Worm (Caenorhabditis elegans) whole organism, young adult: ENCODE results near the gene srh-60.
A peak's percentile ranks its signal among the peaks of the same experiment; 100 is the strongest.

Experiments used
- B0035.1 ChIP-seq: sonication (generic microtip); optimal IDR thresholded peaks from 2 replicates; lab custom pipeline; 2016; ENCODE audit warnings: missing genetic modification characterization, mild to moderate bottlenecking, missing compliant biosample characterization, missing genotype, missing genetic modification reagents
- B0261.1 ChIP-seq: sonication (generic microtip); optimal IDR thresholded peaks from 2 replicates; lab custom pipeline; 2016; ENCODE audit warnings: mild to moderate bottlenecking, missing genetic modification characterization, moderate library complexity, missing compliant biosample characterization
- C06A6.2 ChIP-seq: fragments of 200-800 bp; sonication (Bioruptor generic); conservative IDR thresholded peaks from 2 replicates; pipeline ENCODE4 v1.3.6; 2022; ENCODE audit warnings: missing genetic modification characterization, missing compliant biosample characterization
- D2030.7 ChIP-seq: fragments of 200-800 bp; sonication (Bioruptor generic); IDR thresholded peaks from 2 replicates; pipeline ENCODE4 v1.3.6; 2022; ENCODE audit warnings: missing genetic modification reagents, missing genetic modification characterization, missing compliant biosample characterization
- F10E7.11 ChIP-seq: sonication (generic microtip); optimal IDR thresholded peaks from 2 replicates; lab custom pipeline; 2017; ENCODE audit warnings: mild to moderate bottlenecking, missing genetic modification characterization, moderate library complexity, missing compliant biosample characterization
- F49E8.2 ChIP-seq: sonication (generic microtip); optimal IDR thresholded peaks from 3 replicates; lab custom pipeline; 2017; ENCODE audit warnings: missing genetic modification characterization, mild to moderate bottlenecking, missing compliant biosample characterization, antibody characterized with exemption, moderate library complexity; ENCODE audit not compliant: insufficient read depth
- F52B5.7 ChIP-seq: sonication (generic microtip); optimal IDR thresholded peaks from 2 replicates; lab custom pipeline; 2016; ENCODE audit warnings: mild to moderate bottlenecking, missing genetic modification characterization, missing compliant biosample characterization
- F55B11.4 ChIP-seq: sonication (generic microtip); optimal IDR thresholded peaks from 2 replicates; lab custom pipeline; 2016; ENCODE audit warnings: missing compliant biosample characterization, missing genetic modification characterization, borderline replicate concordance; ENCODE audit not compliant: insufficient read depth
- K12H6.12 ChIP-seq: fragments of 200-800 bp; sonication (Bioruptor generic); optimal IDR thresholded peaks from 2 replicates; lab custom pipeline; 2018; ENCODE audit warnings: mild to moderate bottlenecking, missing genetic modification characterization, missing compliant biosample characterization
- T07F8.4 ChIP-seq: sonication (generic microtip); optimal IDR thresholded peaks from 2 replicates; lab custom pipeline; 2016; ENCODE audit warnings: mild to moderate bottlenecking, missing genetic modification characterization, moderate library complexity, missing compliant biosample characterization
- Y53F4B.3 ChIP-seq: fragments of 200-800 bp; sonication (Bioruptor generic); IDR thresholded peaks from 2 replicates; pipeline ENCODE4 v1.3.6; 2022; ENCODE audit warnings: missing genetic modification reagents, missing genetic modification characterization, missing compliant biosample characterization
- Y67H2A.10 ChIP-seq: fragments of 200-800 bp; sonication (Bioruptor generic); conservative IDR thresholded peaks from 2 replicates; pipeline ENCODE4 v1.3.6; 2022; ENCODE audit warnings: missing genetic modification reagents, missing genetic modification characterization, missing compliant biosample characterization
- ZK185.1 ChIP-seq: sonication (generic microtip); optimal IDR thresholded peaks from 2 replicates; lab custom pipeline; 2016; ENCODE audit warnings: mild to moderate bottlenecking, missing genetic modification characterization, missing compliant biosample characterization; ENCODE audit not compliant: poor library complexity, severe bottlenecking
- akir-1 ChIP-seq: fragments of 200-800 bp; sonication (Bioruptor generic); optimal IDR thresholded peaks from 2 replicates; lab custom pipeline; 2018; ENCODE audit warnings: mild to moderate bottlenecking, missing genetic modification characterization, moderate library complexity, missing compliant biosample characterization
- ama-1 ChIP-seq, 3 experiments: fragments of 150-350 bp in 1 of 3; sonication (generic microtip) in 2 of 3; optimal IDR thresholded peaks; 2 replicates each; lab custom pipeline; 2014 to 2018; ENCODE audit warnings: missing biosample characterization in 2 of 3, missing genetic modification characterization in 2 of 3, missing genetic modification reagents in 2 of 3
- aptf-2 ChIP-seq: fragments of 200-800 bp; sonication (Bioruptor generic); conservative IDR thresholded peaks from 2 replicates; pipeline ENCODE4 v1.3.6; 2022; ENCODE audit warnings: missing genetic modification reagents, missing genetic modification characterization, missing compliant biosample characterization
- bed-1 ChIP-seq: fragments of 200-800 bp; sonication (Bioruptor generic); IDR thresholded peaks from 2 replicates; pipeline ENCODE4 v1.3.6; 2022; ENCODE audit warnings: missing genetic modification reagents, missing genetic modification characterization, missing compliant biosample characterization
- bed-2 ChIP-seq: fragments of 200-800 bp; sonication (Bioruptor generic); IDR thresholded peaks from 2 replicates; pipeline ENCODE4 v1.3.6; 2022; ENCODE audit warnings: missing genetic modification reagents, missing genetic modification characterization, missing compliant biosample characterization
- ccch-3 ChIP-seq: fragments of 200-800 bp; sonication (Bioruptor generic); optimal IDR thresholded peaks from 2 replicates; lab custom pipeline; 2018; ENCODE audit warnings: mild to moderate bottlenecking, missing genetic modification characterization, missing compliant biosample characterization
- ceh-100 ChIP-seq: fragments of 200-800 bp; sonication (Bioruptor generic); IDR thresholded peaks from 2 replicates; pipeline ENCODE4 v1.3.6; 2022; ENCODE audit warnings: missing genetic modification reagents, missing genetic modification characterization, missing compliant biosample characterization
- ceh-27 ChIP-seq: fragments of 200-800 bp; sonication (Bioruptor generic); optimal IDR thresholded peaks from 2 replicates; lab custom pipeline; 2018; ENCODE audit warnings: mild to moderate bottlenecking, missing genetic modification characterization, moderate library complexity, missing compliant biosample characterization
- egl-44 ChIP-seq: fragments of 200-800 bp; sonication (Bioruptor generic); IDR thresholded peaks from 2 replicates; pipeline ENCODE4 v1.3.6; 2022; ENCODE audit warnings: missing genetic modification reagents, missing genetic modification characterization, missing compliant biosample characterization
- egrh-3 ChIP-seq: fragments of 200-800 bp; sonication (Bioruptor generic); IDR thresholded peaks from 2 replicates; pipeline ENCODE4 v1.3.6; 2022; ENCODE audit warnings: missing genetic modification reagents, missing genetic modification characterization, missing compliant biosample characterization
- fkh-3 ChIP-seq: sonication (generic microtip); optimal IDR thresholded peaks from 2 replicates; lab custom pipeline; 2016; ENCODE audit warnings: mild to moderate bottlenecking, missing genetic modification characterization, missing compliant biosample characterization
- gei-17 ChIP-seq: fragments of 200-800 bp; sonication (Bioruptor generic); optimal IDR thresholded peaks from 2 replicates; lab custom pipeline; 2018; ENCODE audit warnings: mild to moderate bottlenecking, missing genetic modification characterization, missing compliant biosample characterization
- hlh-26 ChIP-seq: fragments of 200-800 bp; sonication (Bioruptor generic); conservative IDR thresholded peaks from 2 replicates; pipeline ENCODE4 v1.3.6; 2022; ENCODE audit warnings: missing genetic modification reagents, missing genetic modification characterization, missing compliant biosample characterization
- hmg-1.2 ChIP-seq: fragments of 200-800 bp; sonication (Bioruptor generic); IDR thresholded peaks from 2 replicates; pipeline ENCODE4 v1.3.6; 2022; ENCODE audit warnings: missing genetic modification reagents, missing genetic modification characterization, missing compliant biosample characterization
- hrde-1 ChIP-seq: sonication (generic microtip); optimal IDR thresholded peaks from 2 replicates; lab custom pipeline; 2016; ENCODE audit warnings: missing genetic modification characterization, mild to moderate bottlenecking, missing compliant biosample characterization, moderate library complexity, missing genotype, missing genetic modification reagents, borderline replicate concordance
- lir-1 ChIP-seq: fragments of 200-800 bp; sonication (Bioruptor generic); conservative IDR thresholded peaks from 2 replicates; pipeline ENCODE4 v1.3.6; 2022; ENCODE audit warnings: missing genetic modification reagents, missing genetic modification characterization, missing compliant biosample characterization
- lsy-27 ChIP-seq: sonication (generic microtip); optimal IDR thresholded peaks from 2 replicates; lab custom pipeline; 2017; ENCODE audit warnings: missing genetic modification characterization, mild to moderate bottlenecking, missing compliant biosample characterization, antibody characterized with exemption, missing genotype, borderline replicate concordance; ENCODE audit not compliant: insufficient read depth
- madf-10 ChIP-seq: sonication (generic microtip); optimal IDR thresholded peaks from 2 replicates; lab custom pipeline; 2016; ENCODE audit warnings: mild to moderate bottlenecking, missing genetic modification characterization, missing compliant biosample characterization
- madf-8 ChIP-seq: fragments of 200-800 bp; sonication (Bioruptor generic); conservative IDR thresholded peaks from 2 replicates; pipeline ENCODE4 v1.3.6; 2022; ENCODE audit warnings: missing genetic modification reagents, missing genetic modification characterization, missing compliant biosample characterization
- mcd-1 ChIP-seq: fragments of 200-800 bp; sonication (Bioruptor generic); IDR thresholded peaks from 2 replicates; pipeline ENCODE4 v1.3.6; 2022; ENCODE audit warnings: missing genetic modification reagents, missing genetic modification characterization, missing compliant biosample characterization
- mel-28 ChIP-seq: sonication (generic microtip); optimal IDR thresholded peaks from 2 replicates; lab custom pipeline; 2016; ENCODE audit warnings: borderline replicate concordance, mild to moderate bottlenecking, missing genetic modification characterization, missing compliant biosample characterization
- mes-4 ChIP-seq: sonication (generic microtip); optimal IDR thresholded peaks from 2 replicates; lab custom pipeline; 2016; ENCODE audit warnings: missing genotype, missing genetic modification characterization, missing compliant biosample characterization
- nhr-120 ChIP-seq: fragments of 200-800 bp; sonication (Bioruptor generic); IDR thresholded peaks from 2 replicates; pipeline ENCODE4 v1.3.6; 2022; ENCODE audit warnings: missing genetic modification characterization, missing compliant biosample characterization
- nhr-179 ChIP-seq: sonication (generic microtip); optimal IDR thresholded peaks from 2 replicates; lab custom pipeline; 2016; ENCODE audit warnings: mild to moderate bottlenecking, missing genetic modification characterization, missing compliant biosample characterization
- repo-1 ChIP-seq: sonication (generic microtip); optimal IDR thresholded peaks from 2 replicates; lab custom pipeline; 2017; ENCODE audit warnings: mild to moderate bottlenecking, missing genetic modification characterization, missing compliant biosample characterization
- rpc-1 ChIP-seq, 2 experiments: fragments of 150-350 bp in 1 of 2; sonication (generic microtip) in 1 of 2; optimal IDR thresholded peaks; 2 replicates each; lab custom pipeline; 2014 to 2018; ENCODE audit warnings: missing biosample characterization in 1 of 2, missing genetic modification characterization in 1 of 2, missing genetic modification reagents in 1 of 2, missing genotype in 1 of 2
- snpc-1.1 ChIP-seq: sonication (generic microtip); optimal IDR thresholded peaks from 2 replicates; lab custom pipeline; 2017; ENCODE audit warnings: missing genetic modification characterization, mild to moderate bottlenecking, missing compliant biosample characterization, antibody characterized with exemption, moderate library complexity, missing genotype, missing genetic modification reagents; ENCODE audit not compliant: insufficient read depth
- sptf-2 ChIP-seq: fragments of 200-800 bp; sonication (Bioruptor generic); optimal IDR thresholded peaks from 2 replicates; lab custom pipeline; 2018; ENCODE audit warnings: mild to moderate bottlenecking, missing genetic modification characterization, missing compliant biosample characterization
- unc-130 ChIP-seq: sonication (generic microtip); optimal IDR thresholded peaks from 2 replicates; lab custom pipeline; 2016; ENCODE audit warnings: missing genetic modification reagents, missing genetic modification characterization, missing compliant biosample characterization
- unc-62 ChIP-seq: fragments of 150-350 bp; optimal IDR thresholded peaks from 2 replicates; lab custom pipeline; 2014; ENCODE audit warnings: missing biosample characterization, missing genetic modification reagents, missing genetic modification characterization
- zfh-2 ChIP-seq: fragments of 200-800 bp; sonication (Bioruptor generic); conservative IDR thresholded peaks from 2 replicates; pipeline ENCODE4 v1.3.6; 2022; ENCODE audit warnings: missing genetic modification reagents, missing genetic modification characterization, missing compliant biosample characterization

The srh-60 gene

ce11 chrII:3546381-3546931 is 37.0 kb upstream of the srh-60 start, which contains the start of gene apd-3 (continued):
- TF ChIP-seq mel-28 (no peak), fkh-3 (no peak), nhr-179 (tag; lab: Kevin White, UChicago) (no peak), B0261.1 (no peak), hrde-1 (no peak), K12H6.12 (no peak), D2030.7 (peak; percentile 58), madf-8 (GFP tag; lab: Robert Waterston, UW) (peak; percentile 82), bed-1 (no peak), lsy-27 (tag; lab: Kevin White, UChicago) (no peak), Y67H2A.10 (GFP tag; lab: Robert Waterston, UW) (no peak)
- TF ChIP-seq, all 124 proteins: peak for 12

ce11 chrII:3547282-3547681 is 36.2 kb upstream of the srh-60 start:
- TF ChIP-seq akir-1 (GFP tag; lab: Kevin White, UChicago) (no peak), bed-2 (no peak), lsy-27 (tag; lab: Kevin White, UChicago) (no peak), C06A6.2 (GFP tag; lab: Robert Waterston, UW) (no peak), ama-1 (optimal IDR thresholded peaks at IDR 0.05; lab: Kevin White, UChicago) (no peak), ama-1 (GFP tag; optimal IDR thresholded peaks at IDR 0.05; lab: Kevin White, UChicago) (no peak), unc-62 (GFP tag; lab: Kevin White, UChicago) (no peak), ceh-100 (GFP tag; lab: Robert Waterston, UW) (no peak), egl-44 (no peak), F10E7.11 (tag; lab: Kevin White, UChicago) (no peak), B0261.1 (no peak), D2030.7 (no peak), rpc-1 (optimal IDR thresholded peaks at IDR 0.05; lab: Kevin White, UChicago) (no peak), rpc-1 (tag; optimal IDR thresholded peaks at IDR 0.05; lab: Kevin White, UChicago) (no peak), egrh-3 (GFP tag; lab: Robert Waterston, UW) (0 out of 2 replicates have a peak, but pooled peaks have one; percentile 18), gei-17 (no peak), ZK185.1 (tag; lab: Kevin White, UChicago) (no peak), hlh-26 (GFP tag; lab: Robert Waterston, UW) (no peak), snpc-1.1 (no peak), unc-130 (GFP tag; lab: Kevin White, UChicago) (no peak), mes-4 (tag; lab: Kevin White, UChicago) (no peak), madf-10 (tag; lab: Kevin White, UChicago) (no peak), aptf-2 (GFP tag; lab: Robert Waterston, UW) (no peak), F52B5.7 (tag; lab: Kevin White, UChicago) (no peak), nhr-120 (no peak), F55B11.4 (tag; lab: Kevin White, UChicago) (no peak), F49E8.2 (no peak), ceh-27 (GFP tag; lab: Kevin White, UChicago) (peak; percentile 37), mcd-1 (GFP tag; lab: Robert Waterston, UW) (peak; percentile 54), lir-1 (GFP tag; lab: Robert Waterston, UW) (no peak), repo-1 (tag; lab: Kevin White, UChicago) (no peak), sptf-2 (GFP tag; lab: Kevin White, UChicago) (no peak), K12H6.12 (no peak), zfh-2 (peak; percentile 84), T07F8.4 (tag; lab: Kevin White, UChicago) (no peak), ccch-3 (GFP tag; lab: Kevin White, UChicago) (no peak), nhr-179 (tag; lab: Kevin White, UChicago) (no peak), Y53F4B.3 (GFP tag; lab: Robert Waterston, UW) (no peak), hmg-1.2 (GFP tag; lab: Robert Waterston, UW) (peak; percentile 74; the same call in 1 of the 2 replicates), B0035.1 (tag; lab: Kevin White, UChicago) (no peak)
